Worm (Caenorhabditis elegans) whole organism, L4 larva: ENCODE results near the gene lys-6.

Experiments
- F26F4.8 ChIP-seq: fragments of 200-800 bp; sonication (Bioruptor generic); conservative IDR thresholded peaks from 2 replicates; pipeline ENCODE4 v1.3.6; 2022; ENCODE audit warnings: missing genetic modification characterization, missing compliant biosample characterization
- ZK546.5 ChIP-seq, 2 experiments: sonication (generic microtip); optimal IDR thresholded peaks; 2 replicates each; lab custom pipeline; 2017; ENCODE audit warnings: missing biosample characterization in 2 of 2, missing genetic modification characterization in 2 of 2
- aha-1 ChIP-seq: fragments of 150-350 bp; peaks from one replicate; lab custom pipeline; 2014; ENCODE audit warnings: missing biosample characterization, missing genetic modification characterization
- aly-2 ChIP-seq: sonication (generic microtip); optimal IDR thresholded peaks from 2 replicates; lab custom pipeline; 2018; ENCODE audit warnings: missing biosample characterization, missing genetic modification characterization
- attf-4 ChIP-seq: sonication (generic microtip); optimal IDR thresholded peaks from 3 replicates; lab custom pipeline; 2017; ENCODE audit warnings: missing biosample characterization, missing genetic modification characterization
- ceh-82 ChIP-seq: sonication (generic microtip); optimal IDR thresholded peaks from 2 replicates; lab custom pipeline; 2017; ENCODE audit warnings: missing biosample characterization, missing genetic modification characterization
- ces-1 ChIP-seq: fragments of 150-350 bp; sonication (generic microtip); optimal IDR thresholded peaks from 4 replicates; lab custom pipeline; 2014; ENCODE audit warnings: missing biosample characterization, missing genetic modification reagents, missing genetic modification characterization
- cey-2 ChIP-seq: sonication (generic microtip); optimal IDR thresholded peaks from 3 replicates; lab custom pipeline; 2017; ENCODE audit warnings: missing genetic modification characterization, mild to moderate bottlenecking, missing compliant biosample characterization, antibody characterized with exemption, borderline replicate concordance; ENCODE audit not compliant: insufficient read depth
- daf-16 ChIP-seq, 3 experiments: sonication (generic microtip); optimal IDR thresholded peaks; 2 replicates each; lab custom pipeline; 2016 to 2017; ENCODE audit warnings: missing genetic modification characterization in 3 of 3, missing genetic modification reagents in 3 of 3, mild to moderate bottlenecking in 2 of 3, missing compliant biosample characterization in 2 of 3, missing biosample characterization in 1 of 3, moderate library complexity in 1 of 3
- dmd-6 ChIP-seq: fragments of 200-800 bp; sonication (Bioruptor generic); IDR thresholded peaks from 2 replicates; pipeline ENCODE4 v1.3.6; 2022; ENCODE audit warnings: missing genetic modification reagents, missing genetic modification characterization, missing compliant biosample characterization
- dmd-9 ChIP-seq: fragments of 200-800 bp; sonication (Bioruptor generic); IDR thresholded peaks from 2 replicates; pipeline ENCODE4 v1.3.6; 2022; ENCODE audit warnings: missing genetic modification reagents, missing genetic modification characterization, missing compliant biosample characterization
- duxl-1 ChIP-seq: sonication (generic microtip); optimal IDR thresholded peaks from 2 replicates; lab custom pipeline; 2016; ENCODE audit warnings: mild to moderate bottlenecking, missing genetic modification characterization, moderate library complexity, missing compliant biosample characterization; ENCODE audit not compliant: poor library complexity
- gei-8 ChIP-seq: fragments of 200-800 bp; sonication (Bioruptor generic); optimal IDR thresholded peaks from 2 replicates; lab custom pipeline; 2018; ENCODE audit warnings: mild to moderate bottlenecking, missing genetic modification characterization, missing compliant biosample characterization
- lin-1 ChIP-seq: fragments of 200-800 bp; sonication (Bioruptor generic); IDR thresholded peaks from 2 replicates; pipeline ENCODE4 v1.3.6; 2022; ENCODE audit warnings: missing genetic modification reagents, missing genetic modification characterization, missing compliant biosample characterization
- lin-39 ChIP-seq: fragments of 150-350 bp; optimal IDR thresholded peaks from 2 replicates; lab custom pipeline; 2014; ENCODE audit warnings: missing biosample characterization, missing genetic modification reagents, missing genetic modification characterization
- lsy-2 ChIP-seq, 2 experiments: fragments of 150-350 bp in 1 of 2; sonication (generic microtip) in 1 of 2; optimal IDR thresholded peaks; 2 replicates each; lab custom pipeline; 2014 to 2017; ENCODE audit warnings: missing biosample characterization in 2 of 2, missing genetic modification characterization in 2 of 2
- madf-5 ChIP-seq, 2 experiments: fragments of 200-800 bp; sonication (Bioruptor generic); IDR thresholded peaks; 2 replicates each; pipeline ENCODE4 v1.3.6; 2022; ENCODE audit warnings: missing compliant biosample characterization in 2 of 2, missing genetic modification characterization in 2 of 2
- mep-1 ChIP-seq: fragments of 150-350 bp; sonication (generic microtip); optimal IDR thresholded peaks from 3 replicates; lab custom pipeline; 2014; ENCODE audit warnings: missing biosample characterization, missing genetic modification characterization
- mes-2 ChIP-seq: sonication (generic microtip); optimal IDR thresholded peaks from 2 replicates; lab custom pipeline; 2016; ENCODE audit warnings: missing genotype, mild to moderate bottlenecking, missing genetic modification characterization, missing compliant biosample characterization; ENCODE audit not compliant: poor library complexity, severe bottlenecking
- nhr-41 ChIP-seq: fragments of 200-800 bp; sonication (Bioruptor generic); IDR thresholded peaks from 2 replicates; pipeline ENCODE4 v1.3.6; 2022; ENCODE audit warnings: missing genetic modification reagents, missing genetic modification characterization, missing compliant biosample characterization
- nhr-77 ChIP-seq: fragments of 150-350 bp; optimal IDR thresholded peaks from 2 replicates; lab custom pipeline; 2014; ENCODE audit warnings: missing biosample characterization, missing genetic modification characterization
- php-3 ChIP-seq: fragments of 200-800 bp; sonication (Bioruptor generic); IDR thresholded peaks from 2 replicates; pipeline ENCODE4 v1.3.6; 2022; ENCODE audit warnings: missing genetic modification reagents, missing genetic modification characterization, missing compliant biosample characterization
- pqm-1 ChIP-seq: sonication (generic microtip); optimal IDR thresholded peaks from 2 replicates; lab custom pipeline; 2017; ENCODE audit warnings: missing biosample characterization, missing genetic modification characterization
- sdz-12 ChIP-seq: fragments of 200-800 bp; sonication (Bioruptor generic); optimal IDR thresholded peaks from 2 replicates; lab custom pipeline; 2018; ENCODE audit warnings: mild to moderate bottlenecking, missing genetic modification characterization, missing compliant biosample characterization
- snpc-4 ChIP-seq: fragments of 150-350 bp; optimal IDR thresholded peaks from 2 replicates; lab custom pipeline; 2014; ENCODE audit warnings: missing biosample characterization, missing genetic modification characterization
- unc-62 ChIP-seq, 3 experiments: fragments of 150-350 bp in 1 of 3; sonication (generic microtip); optimal IDR thresholded peaks in 2 of 3; peaks in 1 of 3; 1 replicate in 1 of 3; 2 replicates in 2 of 3; lab custom pipeline; 2014 to 2017; ENCODE audit warnings: missing biosample characterization in 3 of 3, missing genetic modification characterization in 3 of 3, missing genetic modification reagents in 3 of 3, missing genotype in 1 of 3
- ztf-11 ChIP-seq: fragments of 150-350 bp; optimal IDR thresholded peaks from 2 replicates; lab custom pipeline; 2014; ENCODE audit warnings: missing biosample characterization, missing genetic modification characterization
- ztf-7 ChIP-seq: fragments of 150-350 bp; optimal IDR thresholded peaks from 2 replicates; lab custom pipeline; 2014; ENCODE audit warnings: missing biosample characterization, missing genetic modification characterization

The lys-6 gene

DNA sequence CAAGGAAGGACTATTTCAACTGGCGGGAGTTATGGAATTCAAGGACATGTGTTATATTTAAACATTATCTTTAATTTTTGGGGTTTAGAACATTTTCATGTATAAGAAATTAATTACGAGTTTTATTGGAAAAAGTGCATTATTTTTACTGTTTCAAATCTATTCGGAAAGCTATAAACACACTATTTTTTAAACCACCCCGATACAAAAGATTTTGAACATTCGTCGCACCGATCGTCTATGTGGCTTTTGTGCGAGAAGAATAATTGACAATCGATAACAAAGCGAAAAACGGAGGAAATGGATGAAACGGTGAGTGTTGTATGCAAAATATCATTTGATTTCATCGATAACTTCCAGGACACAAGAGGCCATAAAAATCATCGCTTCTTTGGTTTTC, 37.3 kb upstream of the lys-6 start, which contains the start of gene ZK809.9:
ZK809.9 (plus strand) TSS at position 301 of the 400 bp plus-strand sequence.
- TF ChIP-seq snpc-4 (tag; lab: Kevin White, UChicago) (no peak), duxl-1 (tag; lab: Kevin White, UChicago) (no peak), F26F4.8 (GFP tag; lab: Robert Waterston, UW) (no peak), nhr-41 (GFP tag; lab: Robert Waterston, UW) (no peak), gei-8 (GFP tag; lab: Kevin White, UChicago) (no peak), cey-2 (no peak), lin-1 (no peak), unc-62 (GFP tag; optimal IDR thresholded peaks at IDR 0.05 in 1 of 2; lab: Kevin White, UChicago) (no peak), unc-62 (tag; optimal IDR thresholded peaks at IDR 0.05; lab: Kevin White, UChicago) (no peak), attf-4 (tag; lab: Kevin White, UChicago) (no peak), sdz-12 (GFP tag; lab: Kevin White, UChicago) (no peak), nhr-77 (tag; lab: Kevin White, UChicago) (no peak), lin-39 (tag; lab: Kevin White, UChicago) (no peak), dmd-9 (GFP tag; lab: Robert Waterston, UW) (no peak), ztf-11 (no peak), aly-2 (tag; lab: Kevin White, UChicago) (no peak), ces-1 (GFP tag; lab: Kevin White, UChicago) (no peak), madf-5 (GFP tag; IDR thresholded peaks at IDR 0.05; lab: Robert Waterston, UW) (no peak), php-3 (GFP tag; lab: Robert Waterston, UW) (no peak)

DNA sequence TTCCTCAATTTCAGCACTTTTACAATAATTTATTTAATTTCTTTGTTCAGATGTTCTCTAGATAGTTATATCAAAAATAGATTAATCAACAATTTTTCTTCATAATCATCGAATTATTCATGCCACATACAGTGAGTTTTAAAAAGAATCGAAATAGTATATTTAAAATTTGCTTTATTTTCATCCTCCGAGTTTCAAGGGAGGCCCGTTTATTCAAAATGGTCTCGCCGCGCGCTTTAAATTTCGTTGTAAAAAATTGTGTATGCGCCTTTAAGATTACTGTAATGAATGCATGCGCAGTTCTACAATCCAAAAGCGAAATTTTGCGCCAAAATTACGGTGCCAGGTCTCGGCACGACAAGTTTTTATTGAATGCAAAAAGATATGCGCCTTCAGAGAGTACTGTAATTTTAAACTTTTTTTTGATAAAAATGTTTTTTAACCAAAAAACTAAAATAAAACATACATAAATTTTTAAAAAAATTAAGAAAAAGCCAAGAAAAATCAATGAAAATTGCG, 32.1 kb upstream of the lys-6 start, which contains the start of gene ZK792.1:
ZK792.1 (plus strand) TSS at position 51 of the 519 bp plus-strand sequence.
- TF ChIP-seq aha-1 = peak; percentile 49
- TF ChIP-seq ceh-82 (tag; lab: Kevin White, UChicago) = no peak
- no peak for TF ChIP-seq ZK546.5 (tag; optimal IDR thresholded peaks at IDR 0.05; lab: Kevin White, UChicago)
- TF ChIP-seq mep-1 (tag; lab: Kevin White, UChicago) = no peak
- no peak for TF ChIP-seq attf-4 (tag; lab: Kevin White, UChicago)

DNA sequence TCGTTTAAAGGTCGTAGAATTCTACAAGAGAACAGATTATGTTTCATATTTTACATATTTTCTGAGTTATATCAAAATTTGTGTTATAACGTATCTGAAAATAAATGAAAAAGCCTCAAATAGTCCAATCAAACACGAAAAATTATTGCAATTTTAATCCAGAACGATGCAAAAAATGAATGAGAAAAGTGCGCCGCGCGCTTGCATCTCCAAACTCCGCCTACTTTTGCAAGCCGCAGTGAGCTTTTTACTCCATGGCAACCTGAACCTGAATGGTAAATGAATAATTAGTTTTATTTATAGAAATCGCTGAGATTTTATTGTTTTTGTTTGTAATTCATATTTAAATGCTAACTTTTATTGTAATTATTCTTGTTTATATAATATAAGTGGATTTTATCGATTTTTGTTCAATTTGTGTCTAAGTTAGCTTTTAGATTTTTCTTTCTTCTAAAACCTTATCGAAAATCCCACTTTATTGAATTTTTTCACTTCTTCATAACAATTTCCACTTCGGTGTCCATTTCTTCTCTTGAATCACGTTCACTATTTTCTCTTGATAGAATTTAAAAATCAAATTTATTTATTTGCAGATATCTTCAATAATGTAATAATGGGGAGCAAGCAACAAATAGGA, 28.5 kb upstream of the lys-6 start, which contains the start of gene ZK809.5:
ZK809.5 (plus strand) TSS at position 587 of the 637 bp plus-strand sequence.
- TF ChIP-seq mes-2 (tag; lab: Kevin White, UChicago) = peak; percentile 54
- peak in 1 of 2 experiments; percentile 20 for TF ChIP-seq lsy-2 (tag; optimal IDR thresholded peaks at IDR 0.05; lab: Kevin White, UChicago)
- peak; percentile 46 for TF ChIP-seq aha-1
- no peak for TF ChIP-seq pqm-1 (tag; lab: Kevin White, UChicago)
- TF ChIP-seq, all 104 proteins: peak for 3

DNA sequence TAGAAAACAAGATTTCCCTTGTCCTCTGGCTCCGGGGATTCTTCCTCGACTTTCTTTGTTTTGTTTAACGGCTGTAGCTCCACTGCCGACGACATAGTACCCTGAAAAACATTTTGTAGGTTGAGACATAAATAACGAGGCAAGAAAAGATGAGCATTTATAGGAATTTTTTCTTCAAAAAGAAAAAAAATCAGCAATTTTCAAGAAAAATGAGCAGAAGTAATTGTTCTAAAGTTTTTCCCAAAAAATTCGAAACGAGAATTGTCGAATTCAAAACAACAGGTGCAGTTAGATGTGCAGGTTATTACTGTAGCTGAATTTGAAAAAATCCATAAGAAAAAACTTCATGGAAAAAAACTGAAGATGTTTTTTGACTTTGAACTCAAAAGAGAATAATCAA, 27.6 kb upstream of the lys-6 start, which contains the start of gene ent-1:
ent-1 (minus strand) TSS at position 101 of the 400 bp plus-strand sequence.
- TF ChIP-seq lsy-2 (tag; optimal IDR thresholded peaks at IDR 0.05; lab: Kevin White, UChicago) (peak in 1 of 2 experiments; percentile 9), dmd-6 (no peak), aha-1 (peak; percentile 70)
- TF ChIP-seq, all 104 proteins: peak for 2

DNA sequence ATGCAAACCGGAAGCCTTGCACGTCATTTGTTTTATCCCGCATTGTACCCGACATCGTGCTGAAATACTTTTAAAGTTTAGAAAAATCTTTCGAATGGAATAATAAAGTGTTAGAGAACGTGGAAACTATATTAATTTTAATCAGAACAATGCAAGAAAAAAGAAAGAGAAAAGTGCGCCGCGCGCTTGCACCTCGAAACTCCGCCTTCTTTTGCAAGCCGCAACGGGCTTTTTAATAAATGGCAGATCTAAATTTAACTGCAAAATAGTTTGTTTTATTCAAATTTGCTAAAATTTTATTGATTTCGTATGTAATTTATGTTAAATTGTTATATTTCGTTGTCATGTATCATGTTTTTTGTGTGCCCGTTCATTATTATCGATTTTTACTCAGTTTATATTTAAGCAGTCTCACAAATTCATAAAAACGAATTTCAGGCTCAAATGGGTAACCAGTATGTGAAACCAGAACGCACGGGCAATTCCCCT, 24.3 kb upstream of the lys-6 start, which contains the start of the genes acl-3 and ndub-6:
acl-3 (minus strand) TSS at position 59 of the 489 bp plus-strand sequence.
ndub-6 (plus strand) TSS at position 439 of the 489 bp plus-strand sequence.
- TF ChIP-seq daf-16 (GFP tag; optimal IDR thresholded peaks at IDR 0.05; lab: Kevin White, UChicago) (no peak), daf-16 (tag; optimal IDR thresholded peaks at IDR 0.05; lab: Kevin White, UChicago) (peak; percentile 14), ztf-7 (tag; lab: Kevin White, UChicago) (no peak), mes-2 (tag; lab: Kevin White, UChicago) (peak; percentile 64)
